Worm (Caenorhabditis elegans): ENCODE measurements around the gene F09G8.5.

The F09G8.5 gene

DNA sequence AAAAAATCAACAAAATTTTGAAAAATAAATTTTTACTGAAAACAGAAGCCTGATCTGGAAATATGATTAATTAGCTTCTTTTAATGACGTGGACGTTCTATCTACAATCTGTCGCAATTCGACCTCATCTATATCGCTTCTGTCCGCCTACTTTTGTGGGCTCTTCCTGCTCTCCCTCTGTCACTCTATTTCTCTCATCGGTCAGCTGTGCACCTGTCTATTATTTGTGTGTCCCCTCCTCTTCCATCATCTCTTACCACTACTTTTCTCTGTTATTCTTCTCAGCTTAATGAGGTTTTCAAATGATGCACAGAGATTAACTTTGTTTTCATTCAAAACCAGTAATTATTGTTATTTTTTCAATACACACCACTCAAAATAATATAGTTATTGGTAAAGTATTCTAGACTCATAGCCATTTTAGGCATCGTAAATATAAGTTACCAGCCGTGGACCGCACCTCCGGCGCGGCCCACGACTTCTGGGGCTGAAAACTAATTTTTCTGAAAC lies 44.4 kb downstream of the F09G8.5 start:
- TF ChIP-seq dao-5 (tag; optimal IDR thresholded peaks at IDR 0.05) (no peak), him-1 (tag; optimal IDR thresholded peaks at IDR 0.05) (no peak), W03F9.2 (tag; optimal IDR thresholded peaks at IDR 0.05) (no peak)

DNA sequence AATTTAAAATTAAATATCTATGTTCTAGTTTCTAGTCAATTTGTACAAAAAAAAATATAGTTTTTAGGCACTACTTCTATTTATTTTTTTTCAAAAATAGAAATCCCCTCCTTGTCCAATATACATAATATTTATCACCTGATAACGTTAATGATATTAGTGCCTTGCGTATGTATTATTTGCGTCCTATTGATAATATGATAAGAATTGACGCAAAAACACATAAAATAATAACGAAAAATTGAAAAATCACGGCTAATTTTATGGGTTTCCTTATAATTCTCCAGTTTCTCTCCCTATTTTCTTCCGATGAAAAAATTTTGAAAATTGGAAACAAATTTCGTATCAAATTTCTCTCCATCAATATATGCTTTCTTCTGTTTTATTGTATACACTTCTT lies 45.0 kb downstream of the F09G8.5 start:
- TF ChIP-seq him-1 (tag; optimal IDR thresholded peaks at IDR 0.05) (no peak), dao-5 (tag; optimal IDR thresholded peaks at IDR 0.05) (no peak), W03F9.2 (tag; optimal IDR thresholded peaks at IDR 0.05) (no peak)

DNA sequence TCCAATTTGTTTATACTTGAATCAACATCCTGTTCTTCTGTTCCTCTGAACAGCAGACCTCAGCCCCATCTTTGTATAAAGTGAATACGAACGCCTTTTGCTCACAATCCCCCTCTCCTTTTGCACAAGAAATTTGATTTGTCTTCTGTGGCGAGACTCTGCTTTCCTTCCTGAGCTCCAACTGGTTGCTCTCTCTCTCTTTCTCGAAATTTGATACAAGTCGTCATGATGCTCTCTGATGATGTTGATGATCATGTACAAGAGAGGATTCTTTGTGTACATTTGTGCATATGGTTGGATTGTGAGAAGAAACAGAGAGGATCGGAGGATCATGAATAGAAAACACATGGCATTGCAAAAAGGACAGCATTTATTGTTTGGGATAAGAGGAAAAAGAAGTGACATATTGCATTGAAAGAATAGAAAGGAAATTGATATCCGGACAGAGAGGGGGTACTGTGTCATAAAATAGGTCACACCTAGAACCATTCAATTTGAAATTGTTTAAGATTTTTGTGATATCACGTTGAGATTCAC lies 46.2 kb downstream of the F09G8.5 start:
- TF ChIP-seq him-1 (tag; optimal IDR thresholded peaks at IDR 0.05) (no peak), dao-5 (tag; optimal IDR thresholded peaks at IDR 0.05) (no peak), W03F9.2 (tag; optimal IDR thresholded peaks at IDR 0.05) (no peak)

DNA sequence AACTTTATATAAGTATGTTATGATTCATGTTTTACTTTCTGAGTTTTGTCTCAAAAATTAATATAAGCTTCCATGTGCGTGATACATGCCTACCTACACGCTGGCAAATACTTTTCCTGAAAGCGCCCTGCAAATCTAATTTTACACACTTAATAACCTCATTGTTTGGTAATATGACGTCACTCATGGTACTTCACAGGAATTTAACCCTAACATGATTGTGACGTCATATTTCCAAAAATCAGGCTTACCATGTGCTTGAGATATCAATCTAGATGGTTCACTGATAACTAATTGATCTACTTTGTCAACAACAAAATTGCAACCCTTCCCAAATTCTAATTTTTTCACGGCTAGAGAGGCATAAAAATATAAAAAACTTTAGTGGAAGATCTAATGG lies 48.7 kb downstream of the F09G8.5 start:
- TF ChIP-seq W03F9.2 (tag; optimal IDR thresholded peaks at IDR 0.05) (no peak), dao-5 (tag; optimal IDR thresholded peaks at IDR 0.05) (no peak), him-1 (tag; optimal IDR thresholded peaks at IDR 0.05) (no peak)

DNA sequence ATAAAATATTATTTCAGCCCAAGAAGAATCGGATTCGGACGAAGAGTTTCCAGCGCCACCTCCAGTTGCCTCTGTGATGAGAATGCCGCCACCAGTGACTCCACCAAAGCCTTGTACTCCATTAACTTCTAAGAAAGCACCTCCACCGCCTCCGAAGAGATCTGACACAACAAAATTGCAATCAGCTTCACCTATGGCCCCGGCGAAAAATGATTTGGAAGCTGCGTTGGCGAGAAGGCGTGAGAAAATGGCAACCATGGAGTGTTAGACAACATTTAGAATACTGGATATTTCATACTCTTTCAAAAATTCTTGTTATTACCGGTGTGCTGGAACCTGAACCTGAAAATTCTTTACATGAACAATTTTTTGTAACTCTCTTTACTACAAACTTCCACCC lies 50.5 kb downstream of the F09G8.5 start:
- TF ChIP-seq him-1 (tag; optimal IDR thresholded peaks at IDR 0.05), result no peak
- no peak for TF ChIP-seq dao-5 (tag; optimal IDR thresholded peaks at IDR 0.05)
- TF ChIP-seq W03F9.2 (tag; optimal IDR thresholded peaks at IDR 0.05), result no peak

DNA sequence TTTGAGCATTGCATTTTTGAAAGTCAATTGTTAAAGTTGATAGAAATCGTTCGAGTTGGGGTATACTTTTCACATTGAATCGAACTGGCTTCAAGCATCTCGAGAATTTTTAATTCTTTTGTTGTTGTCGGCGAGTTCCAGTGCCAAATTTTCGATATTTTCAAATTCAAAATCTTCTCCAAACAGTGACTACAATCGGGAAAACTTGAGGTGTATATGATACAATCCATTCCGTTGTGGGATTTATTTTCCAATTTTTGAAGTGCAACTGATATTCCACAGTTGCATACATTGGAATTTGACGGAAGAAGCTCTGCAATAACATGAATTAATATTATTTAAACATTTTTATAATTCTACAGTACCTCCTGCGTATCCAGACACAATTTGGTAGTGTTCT lies 51.0 kb downstream of the F09G8.5 start:
- TF ChIP-seq dao-5 (tag; optimal IDR thresholded peaks at IDR 0.05) (no peak), W03F9.2 (tag; optimal IDR thresholded peaks at IDR 0.05) (no peak), him-1 (tag; optimal IDR thresholded peaks at IDR 0.05) (no peak)

Data from whole organism, L4/young adult.